Worm (Caenorhabditis elegans): ENCODE data around the gene pab-2.

pab-2 gene

DNA sequence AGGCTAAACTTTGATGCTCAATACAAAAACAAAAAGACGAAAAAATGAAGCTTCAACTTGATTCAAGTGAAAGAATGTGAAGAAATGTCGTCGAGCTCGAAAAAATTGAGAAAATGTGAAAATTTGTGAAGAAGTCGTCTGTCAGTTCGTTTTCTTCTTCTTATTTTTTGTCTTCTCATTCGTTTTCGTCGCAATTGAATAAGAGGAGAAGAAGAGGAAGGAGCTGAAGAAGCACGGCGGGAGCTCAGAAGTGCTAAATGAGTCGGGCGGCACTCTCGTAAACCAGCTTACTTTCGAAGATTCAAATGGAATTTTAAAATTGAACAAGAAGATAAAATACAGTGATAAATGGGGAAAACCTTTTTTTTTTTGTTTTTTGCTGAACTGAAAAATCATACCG, 22.0 kb downstream of the pab-2 start:
- no peak for TF ChIP-seq unc-62 (GFP tag; optimal IDR thresholded peaks at IDR 0.05)

ce11 chrX:13503839-13504238, 23.4 kb downstream of the pab-2 start:
- no peak for TF ChIP-seq unc-62 (GFP tag; optimal IDR thresholded peaks at IDR 0.05)

ce11 chrX:13502282-13502681, 24.9 kb downstream of the pab-2 start:
- TF ChIP-seq unc-62 (GFP tag; optimal IDR thresholded peaks at IDR 0.05) = no peak

DNA sequence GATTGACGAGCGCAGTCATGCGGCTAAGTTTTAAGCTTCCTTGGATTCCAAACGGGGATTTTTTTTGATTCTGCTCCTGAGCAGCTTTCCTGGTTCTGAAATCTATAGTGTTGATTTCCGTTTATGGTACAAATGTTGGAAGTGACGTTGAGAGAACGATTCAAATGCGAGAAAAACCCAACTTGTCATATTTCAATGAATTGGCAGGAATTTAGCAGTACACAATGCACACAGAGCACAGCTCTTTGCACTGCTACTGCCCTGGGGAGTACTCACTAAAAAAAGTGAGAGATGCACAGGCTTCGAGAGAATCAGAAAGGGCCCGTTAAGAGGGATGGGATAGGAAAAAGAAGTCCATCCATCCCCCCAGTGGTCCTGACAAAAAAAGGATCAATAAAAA, 26.6 kb downstream of the pab-2 start, which contains the start of gene sad-1:
Gene sad-1 (minus strand): TSS at position 101 of the 400 bp plus-strand sequence.
- no peak for TF ChIP-seq unc-62 (GFP tag; optimal IDR thresholded peaks at IDR 0.05)

ce11 chrX:13499923-13500322, 27.3 kb downstream of the pab-2 start:
- no peak for TF ChIP-seq unc-62 (GFP tag; optimal IDR thresholded peaks at IDR 0.05)

ce11 chrX:13499098-13499497, 28.1 kb downstream of the pab-2 start:
- no peak for TF ChIP-seq unc-62 (GFP tag; optimal IDR thresholded peaks at IDR 0.05)

ce11 chrX:13493762-13494161, 33.5 kb downstream of the pab-2 start:
- TF ChIP-seq unc-62 (GFP tag; optimal IDR thresholded peaks at IDR 0.05) = no peak

DNA sequence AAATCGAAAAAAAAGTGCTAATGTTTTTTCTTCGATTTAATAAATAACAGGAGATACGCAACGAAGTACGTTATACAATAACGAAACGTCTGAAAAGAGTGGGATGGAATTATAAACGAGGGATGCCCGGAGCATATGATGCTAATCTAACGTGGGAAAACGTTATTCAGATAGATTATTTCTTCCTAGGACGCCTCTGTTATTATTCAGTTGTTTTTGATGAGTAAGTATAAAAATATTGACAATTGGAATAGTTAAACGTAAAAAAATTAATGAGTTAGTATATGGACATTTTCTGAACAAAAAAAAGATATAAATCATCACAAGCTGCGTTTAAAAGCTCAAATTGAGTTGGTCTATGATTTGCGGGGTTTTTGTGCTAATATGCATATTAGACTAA, 42.4 kb downstream of the pab-2 start, which contains the start of gene srd-51:
Gene srd-51 (minus strand): TSS at position 101 of the 400 bp plus-strand sequence.
- TF ChIP-seq unc-62 (GFP tag; optimal IDR thresholded peaks at IDR 0.05) = no peak

- no peak for TF ChIP-seq unc-62 (GFP tag; optimal IDR thresholded peaks at IDR 0.05)
Observed at ce11 chrX:13481704-13482103, 45.5 kb downstream of the pab-2 start, which contains the start of gene srd-50. Gene srd-50 (minus strand): TSS chrX:13481804.

DNA sequence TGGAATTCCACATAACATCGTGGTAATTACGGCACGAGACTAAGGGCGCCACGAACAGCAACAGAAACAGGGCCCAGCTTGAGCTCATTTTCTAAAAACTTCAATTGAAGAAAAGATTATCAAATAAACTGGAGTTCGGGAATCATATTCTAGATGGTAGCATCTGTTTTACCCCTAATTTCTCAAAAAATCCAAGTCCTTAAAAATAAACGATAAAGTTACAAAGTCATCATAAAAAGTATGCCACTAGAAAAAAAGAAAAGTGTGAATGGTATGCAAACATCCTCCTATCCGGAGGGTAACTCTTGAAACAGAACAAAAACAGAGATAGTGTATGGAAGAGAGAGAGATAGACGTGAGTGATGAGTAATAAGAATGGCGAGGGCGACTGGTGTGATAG, 49.9 kb downstream of the pab-2 start, which contains the start of gene efn-3:
Gene efn-3 (minus strand): TSS at position 101 of the 400 bp plus-strand sequence.
- TF ChIP-seq unc-62 (GFP tag; optimal IDR thresholded peaks at IDR 0.05) = no peak

All from whole organism, dauer.